Fruit fly (Drosophila melanogaster) S2 (cell line): ENCODE results near the gene Klp61F.

Experiments
- CG8478 ChIP-seq: fragments of >200 bp; optimal IDR thresholded peaks from 2 replicates; lab custom pipeline; 2018
- CTCF ChIP-seq, 2 experiments: fragments of >200 bp; optimal IDR thresholded peaks; 2 replicates each; lab custom pipeline; 2018

DNA sequence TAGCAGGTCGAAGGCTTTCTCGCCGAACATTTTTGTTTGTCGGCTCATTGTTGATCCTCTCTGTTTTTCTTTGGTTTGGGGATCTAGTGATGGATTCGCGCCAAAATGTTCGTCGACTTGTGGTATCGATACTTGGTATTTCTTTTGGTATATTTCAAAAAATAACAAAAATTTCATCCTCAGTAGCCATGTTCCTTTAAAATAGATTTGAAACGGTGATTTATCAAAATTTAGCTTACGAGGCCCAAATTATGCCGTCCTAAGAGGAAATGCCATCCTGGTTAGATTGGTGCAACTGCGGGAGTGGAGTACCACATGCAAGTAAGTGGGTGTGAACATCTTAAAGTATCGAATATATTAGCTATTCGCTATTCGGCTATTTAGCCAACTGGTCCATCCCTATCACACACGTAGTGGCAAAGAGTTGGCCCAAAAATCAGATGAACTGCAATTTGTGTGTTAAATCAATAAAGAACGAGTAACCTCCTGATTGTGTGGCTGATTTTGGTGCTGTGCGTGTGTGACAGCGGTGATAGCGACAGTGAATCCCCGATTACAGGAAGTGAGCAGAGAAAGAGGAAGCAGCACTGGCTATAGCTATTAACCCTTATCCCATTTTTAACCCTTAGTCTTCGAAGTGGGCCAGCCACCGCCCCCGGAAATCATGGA lies 2.1 kb upstream of the Klp61F start, which contains the start of the genes Psf1 and Sac1:
- TF ChIP-seq CTCF (optimal IDR thresholded peaks at IDR 0.05; lab: Kevin White, UChicago) (peak; percentile 8 to 30), CG8478 (lab: Kevin White, UChicago) (no peak)
